Fruit fly (Drosophila melanogaster): ENCODE results near the gene Ir64a.

dm6 chr3L:5365164-5365879 is 17.3 kb downstream of the Ir64a start:
- TF ChIP-seq h (optimal IDR thresholded peaks at IDR 0.05), result no peak
- no peak for TF ChIP-seq psq (optimal IDR thresholded peaks at IDR 0.05)
- no peak for TF ChIP-seq Sin3A (optimal IDR thresholded peaks at IDR 0.05)
- no peak for TF ChIP-seq Myc (optimal IDR thresholded peaks at IDR 0.05)
- no peak for TF ChIP-seq ttk (optimal IDR thresholded peaks at IDR 0.05)
- no peak for TF ChIP-seq insv (optimal IDR thresholded peaks at IDR 0.05)
